Worm (Caenorhabditis elegans) whole organism, mixed stage, embryonic: ENCODE measurements around the gene ttr-32.

ENCODE experiments used
- M03D4.4 ChIP-seq: sonication (generic microtip); optimal IDR thresholded peaks from 2 replicates; lab custom pipeline; 2017; ENCODE audit warnings: mild to moderate bottlenecking, missing genetic modification characterization, missing compliant biosample characterization
- blmp-1 ChIP-seq: fragments of 150-350 bp; optimal IDR thresholded peaks from 2 replicates; lab custom pipeline; 2014; ENCODE audit warnings: missing biosample characterization, missing genetic modification characterization
- ceh-39 ChIP-seq: fragments of 150-350 bp; optimal IDR thresholded peaks from 2 replicates; lab custom pipeline; 2014; ENCODE audit warnings: missing biosample characterization, missing genetic modification characterization
- ceh-43 ChIP-seq: fragments of 200-800 bp; sonication (Bioruptor generic); optimal IDR thresholded peaks from 2 replicates; lab custom pipeline; 2018; ENCODE audit warnings: mild to moderate bottlenecking, missing genetic modification characterization, moderate library complexity, missing compliant biosample characterization
- ceh-83 ChIP-seq: fragments of 200-800 bp; sonication (Bioruptor generic); optimal IDR thresholded peaks from 2 replicates; lab custom pipeline; 2018; ENCODE audit warnings: mild to moderate bottlenecking, missing genetic modification characterization, missing compliant biosample characterization
- ces-1 ChIP-seq: fragments of 150-350 bp; optimal IDR thresholded peaks from 2 replicates; lab custom pipeline; 2014; ENCODE audit warnings: missing biosample characterization, missing genetic modification reagents, missing genetic modification characterization
- cnd-1 ChIP-seq: fragments of 200-800 bp; sonication (Bioruptor generic); optimal IDR thresholded peaks from 2 replicates; lab custom pipeline; 2018; ENCODE audit warnings: mild to moderate bottlenecking, missing genetic modification characterization, missing compliant biosample characterization
- drap-1 ChIP-seq: fragments of 200-800 bp; sonication (Bioruptor generic); optimal IDR thresholded peaks from 3 replicates; lab custom pipeline; 2018; ENCODE audit warnings: mild to moderate bottlenecking, missing genetic modification characterization, missing compliant biosample characterization
- elt-1 ChIP-seq: sonication (generic microtip); optimal IDR thresholded peaks from 2 replicates; lab custom pipeline; 2017; ENCODE audit warnings: missing genetic modification characterization, mild to moderate bottlenecking, missing compliant biosample characterization, antibody characterized with exemption, moderate library complexity, borderline replicate concordance; ENCODE audit not compliant: insufficient read depth
- elt-3 ChIP-seq: fragments of 150-350 bp; optimal IDR thresholded peaks from 2 replicates; lab custom pipeline; 2014; ENCODE audit warnings: missing biosample characterization, missing genetic modification characterization
- flh-1 ChIP-seq: fragments of 200-800 bp; sonication (Bioruptor generic); optimal IDR thresholded peaks from 2 replicates; lab custom pipeline; 2018; ENCODE audit warnings: mild to moderate bottlenecking, missing genetic modification characterization, moderate library complexity, missing compliant biosample characterization
- hlh-1 ChIP-seq: fragments of 150-350 bp; optimal IDR thresholded peaks from 2 replicates; lab custom pipeline; 2014; ENCODE audit warnings: missing biosample characterization, missing genetic modification reagents, missing genetic modification characterization
- lsy-2 ChIP-seq: fragments of 150-350 bp; optimal IDR thresholded peaks from 2 replicates; lab custom pipeline; 2014; ENCODE audit warnings: missing biosample characterization, missing genetic modification characterization
- mab-5 ChIP-seq: fragments of 150-350 bp; optimal IDR thresholded peaks from 2 replicates; lab custom pipeline; 2014; ENCODE audit warnings: missing biosample characterization, missing genetic modification characterization
- mls-2 ChIP-seq: sonication (generic microtip); optimal IDR thresholded peaks from 2 replicates; lab custom pipeline; 2016; ENCODE audit warnings: mild to moderate bottlenecking, missing genetic modification characterization, moderate library complexity, missing compliant biosample characterization
- nhr-12 ChIP-seq: fragments of 150-350 bp; optimal IDR thresholded peaks from 2 replicates; lab custom pipeline; 2014; ENCODE audit warnings: missing biosample characterization, missing genetic modification characterization
- nhr-2 ChIP-seq: fragments of 150-350 bp; optimal IDR thresholded peaks from 2 replicates; lab custom pipeline; 2014; ENCODE audit warnings: missing biosample characterization, missing genetic modification characterization
- nhr-237 ChIP-seq: fragments of 150-350 bp; optimal IDR thresholded peaks from 2 replicates; lab custom pipeline; 2014; ENCODE audit warnings: missing biosample characterization, missing genetic modification characterization
- nhr-28 ChIP-seq: fragments of 150-350 bp; optimal IDR thresholded peaks from 2 replicates; lab custom pipeline; 2014; ENCODE audit warnings: missing biosample characterization, missing genetic modification characterization
- nhr-76 ChIP-seq: sonication (generic microtip); optimal IDR thresholded peaks from 2 replicates; lab custom pipeline; 2017; ENCODE audit warnings: missing biosample characterization, missing genetic modification characterization
- pha-4 ChIP-seq: fragments of 150-350 bp; optimal IDR thresholded peaks from 2 replicates; lab custom pipeline; 2018; ENCODE audit warnings: missing biosample characterization, missing genetic modification reagents, missing genetic modification characterization
- sem-2 ChIP-seq: fragments of 200-800 bp; sonication (Bioruptor generic); optimal IDR thresholded peaks from 2 replicates; lab custom pipeline; 2018; ENCODE audit warnings: mild to moderate bottlenecking, missing genetic modification characterization, missing compliant biosample characterization
- snpc-4 ChIP-seq: fragments of 150-350 bp; optimal IDR thresholded peaks from 2 replicates; lab custom pipeline; 2014; ENCODE audit warnings: missing biosample characterization, missing genetic modification characterization
- sptf-1 ChIP-seq: sonication (generic microtip); optimal IDR thresholded peaks from 2 replicates; lab custom pipeline; 2017; ENCODE audit warnings: mild to moderate bottlenecking, missing genetic modification characterization, moderate library complexity, missing compliant biosample characterization
- tbx-8 ChIP-seq: fragments of 200-800 bp; sonication (Bioruptor generic); optimal IDR thresholded peaks from 2 replicates; lab custom pipeline; 2018; ENCODE audit warnings: mild to moderate bottlenecking, missing genetic modification characterization, moderate library complexity, missing compliant biosample characterization
- unc-120 ChIP-seq: sonication (generic microtip); optimal IDR thresholded peaks from 2 replicates; lab custom pipeline; 2017; ENCODE audit warnings: missing genetic modification characterization, missing compliant biosample characterization; ENCODE audit not compliant: poor library complexity, severe bottlenecking
- unc-39 ChIP-seq: fragments of 150-350 bp; optimal IDR thresholded peaks from 2 replicates; lab custom pipeline; 2014; ENCODE audit warnings: missing biosample characterization, missing genetic modification characterization
- unc-62 ChIP-seq: fragments of 150-350 bp; optimal IDR thresholded peaks from 2 replicates; lab custom pipeline; 2014; ENCODE audit warnings: missing biosample characterization, missing genetic modification reagents, missing genetic modification characterization
- ztf-11 ChIP-seq: fragments of 150-350 bp; optimal IDR thresholded peaks from 2 replicates; lab custom pipeline; 2014; ENCODE audit warnings: missing biosample characterization, missing genetic modification characterization

Gene ttr-32

ce11 chrIII:7533012-7533411 lies 33.2 kb upstream of the ttr-32 start:
- TF ChIP-seq unc-120, result no peak
- no peak for TF ChIP-seq snpc-4
- no peak for TF ChIP-seq M03D4.4
- no peak for TF ChIP-seq ces-1 (GFP tag; lab: Kevin White, UChicago)

- TF ChIP-seq pha-4 (tag; lab: Kevin White, UChicago) (no peak), mab-5 (tag; lab: Kevin White, UChicago) (no peak), unc-62 (GFP tag; lab: Kevin White, UChicago) (peak; percentile 82), cnd-1 (tag; lab: Kevin White, UChicago) (no peak), nhr-76 (tag; lab: Kevin White, UChicago) (no peak), flh-1 (GFP tag; lab: Kevin White, UChicago) (no peak), nhr-2 (tag; lab: Kevin White, UChicago) (no peak), blmp-1 (tag; lab: Kevin White, UChicago) (no peak), ceh-83 (GFP tag; lab: Kevin White, UChicago) (no peak), sem-2 (GFP tag; lab: Kevin White, UChicago) (no peak), lsy-2 (tag; lab: Kevin White, UChicago) (peak; percentile 29), unc-120 (peak; percentile 45), hlh-1 (tag; lab: Kevin White, UChicago) (peak; percentile 45), nhr-12 (tag; lab: Kevin White, UChicago) (no peak), ceh-43 (GFP tag; lab: Kevin White, UChicago) (no peak), mls-2 (tag; lab: Kevin White, UChicago) (no peak)
Measured at ce11 chrIII:7534648-7535047, 31.6 kb upstream of the ttr-32 start.

DNA sequence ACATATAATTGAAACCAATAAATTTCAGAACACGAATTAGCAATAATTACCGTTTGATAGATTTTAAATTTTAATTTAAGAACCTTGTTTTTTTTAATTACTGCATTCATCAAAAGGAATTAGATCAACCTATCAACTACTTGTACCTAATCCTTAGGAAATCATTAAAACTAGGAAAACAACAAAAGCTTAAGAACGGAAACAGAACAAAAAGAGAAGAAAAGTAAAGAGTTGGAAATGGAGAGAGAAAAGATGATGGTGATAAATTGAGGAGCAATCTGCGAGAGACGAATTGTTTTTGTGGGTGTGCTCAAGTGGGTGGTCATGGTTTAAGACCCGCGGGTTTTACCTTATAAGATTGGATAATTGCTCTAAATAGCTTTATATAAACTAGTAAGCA lies 30.9 kb upstream of the ttr-32 start:
- TF ChIP-seq sptf-1 (tag; lab: Kevin White, UChicago) (no peak), nhr-12 (tag; lab: Kevin White, UChicago) (no peak), mls-2 (tag; lab: Kevin White, UChicago) (no peak), nhr-28 (tag; lab: Kevin White, UChicago) (no peak), elt-1 (no peak), drap-1 (GFP tag; lab: Kevin White, UChicago) (no peak), ceh-43 (GFP tag; lab: Kevin White, UChicago) (no peak), mab-5 (tag; lab: Kevin White, UChicago) (no peak), blmp-1 (tag; lab: Kevin White, UChicago) (no peak), ztf-11 (tag; lab: Kevin White, UChicago) (no peak), nhr-237 (tag; lab: Kevin White, UChicago) (no peak), elt-3 (no peak)

ce11 chrIII:7536559-7536958 lies 29.7 kb upstream of the ttr-32 start, which contains the start of gene lin-39:
Gene lin-39 (minus strand): TSS chrIII:7536632.
- TF ChIP-seq sptf-1 (tag; lab: Kevin White, UChicago) (no peak), unc-39 (tag; lab: Kevin White, UChicago) (no peak), M03D4.4 (no peak), flh-1 (GFP tag; lab: Kevin White, UChicago) (no peak), nhr-28 (tag; lab: Kevin White, UChicago) (no peak), unc-62 (GFP tag; lab: Kevin White, UChicago) (peak; percentile 44), ces-1 (GFP tag; lab: Kevin White, UChicago) (no peak), nhr-237 (tag; lab: Kevin White, UChicago) (no peak)

DNA sequence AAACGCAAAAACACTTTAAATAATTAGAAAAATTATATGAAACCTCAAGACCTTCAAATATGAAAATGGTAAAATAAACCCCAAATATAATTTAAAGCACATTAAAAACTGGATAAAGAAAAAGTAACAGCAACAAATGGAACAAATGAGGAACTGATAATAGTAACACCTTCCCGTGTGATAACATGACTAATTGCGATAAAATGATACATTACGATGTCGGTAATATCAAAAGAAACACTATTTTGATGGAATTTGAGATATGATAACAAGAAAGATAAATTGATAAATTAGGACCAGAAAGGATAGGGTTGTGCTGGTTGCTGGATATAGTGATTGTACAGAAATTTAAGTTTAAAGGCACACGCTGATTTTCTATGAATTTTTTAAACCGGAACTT lies 24.2 kb upstream of the ttr-32 start:
- TF ChIP-seq flh-1 (GFP tag; lab: Kevin White, UChicago) (no peak), sem-2 (GFP tag; lab: Kevin White, UChicago) (no peak), lsy-2 (tag; lab: Kevin White, UChicago) (no peak), ceh-39 (tag; lab: Kevin White, UChicago) (no peak), sptf-1 (tag; lab: Kevin White, UChicago) (no peak), tbx-8 (no peak), ceh-83 (GFP tag; lab: Kevin White, UChicago) (no peak)

DNA sequence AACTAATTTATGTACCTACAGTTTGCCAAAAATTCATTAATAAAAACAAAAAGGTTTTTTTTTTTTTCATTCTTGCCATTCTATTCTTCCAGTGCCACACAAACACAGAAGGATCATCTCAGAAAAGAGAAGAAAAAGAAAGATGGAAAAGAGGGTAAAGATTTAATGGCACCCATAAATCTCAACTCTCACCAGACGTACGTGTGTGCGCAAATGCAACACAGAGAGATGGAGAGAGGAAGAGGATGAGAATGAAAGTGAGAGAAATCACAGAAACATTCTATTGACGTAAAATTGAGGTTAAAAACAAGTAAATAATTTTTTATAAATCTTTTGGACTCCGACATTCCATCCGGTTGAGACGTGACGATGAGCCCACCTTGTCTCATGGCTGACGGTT lies 22.0 kb upstream of the ttr-32 start:
- no peak for TF ChIP-seq blmp-1 (tag; lab: Kevin White, UChicago)
- peak; percentile 82 for TF ChIP-seq unc-62 (GFP tag; lab: Kevin White, UChicago)
- TF ChIP-seq nhr-28 (tag; lab: Kevin White, UChicago), result no peak
- peak; percentile 1 for TF ChIP-seq unc-120
- peak; percentile 61 for TF ChIP-seq mab-5 (tag; lab: Kevin White, UChicago)
- peak; percentile 71 for TF ChIP-seq hlh-1 (tag; lab: Kevin White, UChicago)
- no peak for TF ChIP-seq lsy-2 (tag; lab: Kevin White, UChicago)
